Worm (Caenorhabditis elegans) whole organism, midembryonic: Measurements from ENCODE around the gene ttr-41.

ENCODE experiments used
- T22C8.4 ChIP-seq: fragments of 200-800 bp; sonication (Bioruptor generic); IDR thresholded peaks from 2 replicates; pipeline ENCODE4 v1.3.6; 2022; ENCODE audit warnings: missing genetic modification characterization, missing compliant biosample characterization
- cog-1 ChIP-seq: sonication (generic microtip); optimal IDR thresholded peaks from 2 replicates; lab custom pipeline; 2016; ENCODE audit warnings: missing genetic modification characterization, missing compliant biosample characterization
- flt-1 ChIP-seq: fragments of 200-800 bp; sonication (Bioruptor generic); IDR thresholded peaks from 2 replicates; pipeline ENCODE4 v1.3.6; 2022; ENCODE audit warnings: missing genetic modification characterization, missing compliant biosample characterization
- klf-2 ChIP-seq: fragments of 200-800 bp; sonication (Bioruptor generic); conservative IDR thresholded peaks from 2 replicates; pipeline ENCODE4 v1.3.6; 2022; ENCODE audit warnings: missing genetic modification reagents, missing genetic modification characterization, missing compliant biosample characterization
- med-1 ChIP-seq: sonication (generic microtip); optimal IDR thresholded peaks from 2 replicates; lab custom pipeline; 2017; ENCODE audit warnings: missing genetic modification characterization, mild to moderate bottlenecking, missing compliant biosample characterization, antibody characterized with exemption, missing genetic modification reagents; ENCODE audit not compliant: insufficient read depth
- ref-1 ChIP-seq: fragments of 200-800 bp; sonication (Bioruptor generic); conservative IDR thresholded peaks from 2 replicates; pipeline ENCODE4 v1.3.6; 2022; ENCODE audit warnings: missing genetic modification reagents, missing genetic modification characterization, missing compliant biosample characterization
- tab-1 ChIP-seq: fragments of 200-800 bp; sonication (Bioruptor generic); IDR thresholded peaks from 2 replicates; pipeline ENCODE4 v1.3.6; 2022; ENCODE audit warnings: missing genetic modification characterization, missing compliant biosample characterization
- ztf-23 ChIP-seq: fragments of 200-800 bp; sonication (Bioruptor generic); IDR thresholded peaks from 2 replicates; pipeline ENCODE4 v1.3.6; 2022; ENCODE audit warnings: missing genetic modification reagents, missing genetic modification characterization, missing compliant biosample characterization
- ztf-29 ChIP-seq: fragments of 200-800 bp; sonication (Bioruptor generic); IDR thresholded peaks from 2 replicates; pipeline ENCODE4 v1.3.6; 2022; ENCODE audit warnings: missing genetic modification reagents, missing genetic modification characterization, missing compliant biosample characterization

DNA sequence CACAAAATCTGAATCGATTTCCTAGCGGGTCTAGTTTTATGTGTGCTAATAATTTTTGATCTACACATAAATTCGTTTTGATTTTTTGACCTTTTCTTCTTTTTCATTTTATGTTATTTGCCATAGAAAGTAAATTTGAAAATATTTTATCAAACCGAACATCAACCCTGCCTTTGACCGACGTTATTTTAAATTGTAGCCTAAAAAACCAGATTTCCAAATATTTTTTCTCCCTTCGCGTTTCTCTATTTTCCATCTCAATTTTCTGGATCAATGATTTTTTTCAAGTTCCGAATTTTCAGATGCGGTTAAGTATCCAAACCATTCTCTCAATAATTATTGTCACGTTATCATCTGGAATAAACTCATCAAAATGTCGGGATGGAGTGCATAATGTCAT is 49.8 kb downstream of the ttr-41 start, which contains the start of gene T05A7.1:
- no peak for TF ChIP-seq ztf-23 (GFP tag; lab: Robert Waterston, UW)
- no peak for TF ChIP-seq T22C8.4
- TF ChIP-seq med-1 (GFP tag; lab: Kevin White, UChicago) = no peak
- TF ChIP-seq flt-1 (GFP tag; lab: Robert Waterston, UW) = no peak
- TF ChIP-seq ztf-29 = no peak
- TF ChIP-seq klf-2 (GFP tag; lab: Robert Waterston, UW) = no peak
- no peak for TF ChIP-seq cog-1 (tag; lab: Kevin White, UChicago)
- TF ChIP-seq ref-1 (GFP tag; lab: Robert Waterston, UW) = no peak
- TF ChIP-seq tab-1 = no peak
